Worm (Caenorhabditis elegans) whole organism, midembryonic: Measurements from ENCODE around the gene fbxb-98.
"Not testable (repeated sequence)": the region's sequence is repeated elsewhere in the genome, so short reads cannot be mapped to it uniquely, and the experiment has no call there.

Experiments used
- T22C8.4 ChIP-seq: fragments of 200-800 bp; sonication (Bioruptor generic); IDR thresholded peaks from 2 replicates; pipeline ENCODE4 v1.3.6; 2022; ENCODE audit warnings: missing genetic modification characterization, missing compliant biosample characterization
- cog-1 ChIP-seq: sonication (generic microtip); optimal IDR thresholded peaks from 2 replicates; lab custom pipeline; 2016; ENCODE audit warnings: missing genetic modification characterization, missing compliant biosample characterization
- flt-1 ChIP-seq: fragments of 200-800 bp; sonication (Bioruptor generic); IDR thresholded peaks from 2 replicates; pipeline ENCODE4 v1.3.6; 2022; ENCODE audit warnings: missing genetic modification characterization, missing compliant biosample characterization
- klf-2 ChIP-seq: fragments of 200-800 bp; sonication (Bioruptor generic); conservative IDR thresholded peaks from 2 replicates; pipeline ENCODE4 v1.3.6; 2022; ENCODE audit warnings: missing genetic modification reagents, missing genetic modification characterization, missing compliant biosample characterization
- med-1 ChIP-seq: sonication (generic microtip); optimal IDR thresholded peaks from 2 replicates; lab custom pipeline; 2017; ENCODE audit warnings: missing genetic modification characterization, mild to moderate bottlenecking, missing compliant biosample characterization, antibody characterized with exemption, missing genetic modification reagents; ENCODE audit not compliant: insufficient read depth
- ref-1 ChIP-seq: fragments of 200-800 bp; sonication (Bioruptor generic); conservative IDR thresholded peaks from 2 replicates; pipeline ENCODE4 v1.3.6; 2022; ENCODE audit warnings: missing genetic modification reagents, missing genetic modification characterization, missing compliant biosample characterization
- tab-1 ChIP-seq: fragments of 200-800 bp; sonication (Bioruptor generic); IDR thresholded peaks from 2 replicates; pipeline ENCODE4 v1.3.6; 2022; ENCODE audit warnings: missing genetic modification characterization, missing compliant biosample characterization
- ztf-23 ChIP-seq: fragments of 200-800 bp; sonication (Bioruptor generic); IDR thresholded peaks from 2 replicates; pipeline ENCODE4 v1.3.6; 2022; ENCODE audit warnings: missing genetic modification reagents, missing genetic modification characterization, missing compliant biosample characterization
- ztf-29 ChIP-seq: fragments of 200-800 bp; sonication (Bioruptor generic); IDR thresholded peaks from 2 replicates; pipeline ENCODE4 v1.3.6; 2022; ENCODE audit warnings: missing genetic modification reagents, missing genetic modification characterization, missing compliant biosample characterization

Gene fbxb-98

ce11 chrII:1862334-1862733 lies at the start of gene fbxb-98:
fbxb-98 (plus strand) TSS chrII:1862634.
- not testable (repeated sequence) for TF ChIP-seq med-1 (GFP tag; lab: Kevin White, UChicago); T22C8.4 (GFP tag; lab: Robert Waterston, UW); klf-2 (GFP tag; lab: Robert Waterston, UW)

- no peak for TF ChIP-seq T22C8.4 (GFP tag; lab: Robert Waterston, UW)
- no peak for TF ChIP-seq tab-1
- TF ChIP-seq cog-1 (tag; lab: Kevin White, UChicago), result no peak
- TF ChIP-seq med-1 (GFP tag; lab: Kevin White, UChicago), result no peak
- no peak for TF ChIP-seq ref-1 (GFP tag; lab: Robert Waterston, UW)
- no peak for TF ChIP-seq ztf-23 (GFP tag; lab: Robert Waterston, UW)
- TF ChIP-seq flt-1, result no peak
- TF ChIP-seq ztf-29 (GFP tag; lab: Robert Waterston, UW), result no peak
- TF ChIP-seq klf-2 (GFP tag; lab: Robert Waterston, UW), result no peak
These were observed 46.4 kb upstream of the fbxb-98 start for ce11 chrII:1816053-1816452.

- TF ChIP-seq T22C8.4 (GFP tag; lab: Robert Waterston, UW) (no peak), flt-1 (no peak)
These were observed 44.1 kb upstream of the fbxb-98 start, which contains the start of gene fbxb-10 for ce11 chrII:1818300-1818699. fbxb-10 (minus strand) TSS chrII:1818400.

ce11 chrII:1819944-1820570 lies 42.4 kb upstream of the fbxb-98 start, which contains the start of gene fbxc-19:
fbxc-19 (plus strand) TSS chrII:1820479.
- TF ChIP-seq ref-1 (GFP tag; lab: Robert Waterston, UW), result no peak
- peak; percentile 51; the same call in 1 of the 2 replicates for TF ChIP-seq flt-1

ce11 chrII:1820774-1821173 lies 41.7 kb upstream of the fbxb-98 start, which contains the start of gene fbxa-3:
fbxa-3 (minus strand) TSS chrII:1820874.
- TF ChIP-seq klf-2 (GFP tag; lab: Robert Waterston, UW) (no peak), ztf-29 (GFP tag; lab: Robert Waterston, UW) (no peak), cog-1 (tag; lab: Kevin White, UChicago) (no peak), flt-1 (no peak), ztf-23 (GFP tag; lab: Robert Waterston, UW) (no peak), ref-1 (GFP tag; lab: Robert Waterston, UW) (no peak), T22C8.4 (GFP tag; lab: Robert Waterston, UW) (no peak), tab-1 (no peak), med-1 (GFP tag; lab: Kevin White, UChicago) (no peak)

- not testable (repeated sequence) for TF ChIP-seq flt-1; ztf-23 (GFP tag; lab: Robert Waterston, UW); med-1 (GFP tag; lab: Kevin White, UChicago)
These were observed 38.1 kb upstream of the fbxb-98 start, which contains the start of gene math-41 for ce11 chrII:1824329-1824728. math-41 (plus strand) TSS chrII:1824629.

- TF ChIP-seq ztf-29 (GFP tag; lab: Robert Waterston, UW) (no peak), cog-1 (tag; lab: Kevin White, UChicago) (no peak), ztf-23 (GFP tag; lab: Robert Waterston, UW) (no peak), T22C8.4 (GFP tag; lab: Robert Waterston, UW) (no peak), flt-1 (no peak), ref-1 (GFP tag; lab: Robert Waterston, UW) (no peak), med-1 (GFP tag; lab: Kevin White, UChicago) (no peak), tab-1 (no peak), klf-2 (GFP tag; lab: Robert Waterston, UW) (no peak)
These were observed 32.2 kb upstream of the fbxb-98 start, which contains the start of gene math-40 for ce11 chrII:1830182-1830682. math-40 (plus strand) TSS chrII:1830632.

- no peak for TF ChIP-seq ztf-23 (GFP tag; lab: Robert Waterston, UW)
- TF ChIP-seq flt-1, result no peak
- TF ChIP-seq cog-1 (tag; lab: Kevin White, UChicago), result no peak
These were observed 30.5 kb upstream of the fbxb-98 start, which contains the start of gene math-39 for ce11 chrII:1831883-1832388. math-39 (plus strand) TSS chrII:1832338.

ce11 chrII:1836204-1836603 lies 26.2 kb upstream of the fbxb-98 start, which contains the start of gene T08E11.1:
T08E11.1 (plus strand) TSS chrII:1836504.
- TF ChIP-seq flt-1, result no peak
- no peak for TF ChIP-seq ref-1 (GFP tag; lab: Robert Waterston, UW)
- no peak for TF ChIP-seq med-1 (GFP tag; lab: Kevin White, UChicago)
- no peak for TF ChIP-seq ztf-29 (GFP tag; lab: Robert Waterston, UW)
- no peak for TF ChIP-seq tab-1
- TF ChIP-seq cog-1 (tag; lab: Kevin White, UChicago), result no peak
- no peak for TF ChIP-seq klf-2 (GFP tag; lab: Robert Waterston, UW)
- TF ChIP-seq ztf-23 (GFP tag; lab: Robert Waterston, UW), result no peak
- TF ChIP-seq T22C8.4 (GFP tag; lab: Robert Waterston, UW), result no peak

ce11 chrII:1842894-1843293 lies 19.5 kb upstream of the fbxb-98 start, which contains the start of the genes C52E2.5 and C52E2.4:
C52E2.5 (minus strand) TSS chrII:1842936.
C52E2.4 (plus strand) TSS chrII:1843145.
- TF ChIP-seq cog-1 (tag; lab: Kevin White, UChicago), result no peak
- TF ChIP-seq T22C8.4 (GFP tag; lab: Robert Waterston, UW), result no peak
- TF ChIP-seq ztf-29 (GFP tag; lab: Robert Waterston, UW), result no peak
- no peak for TF ChIP-seq flt-1
